Worm (Caenorhabditis elegans): Measurements from ENCODE around the gene srsx-24.

ce11 chrV:7361673-7362072 is 17.6 kb downstream of the srsx-24 start, which contains the start of gene cyp-35A1:
- TF ChIP-seq unc-62 (GFP tag; optimal IDR thresholded peaks at IDR 0.05): no peak
- TF ChIP-seq lin-32 (GFP tag; optimal IDR thresholded peaks at IDR 0.05): no peak
- no peak for TF ChIP-seq lsy-2 (tag; optimal IDR thresholded peaks at IDR 0.05)
- TF ChIP-seq unc-39 (tag; optimal IDR thresholded peaks at IDR 0.05): no peak
- no peak for TF ChIP-seq nhr-12 (tag; optimal IDR thresholded peaks at IDR 0.05)
- no peak for TF ChIP-seq flh-1 (GFP tag; optimal IDR thresholded peaks at IDR 0.05)
- TF ChIP-seq pha-4 (tag; optimal IDR thresholded peaks at IDR 0.05): no peak
- no peak for TF ChIP-seq ces-1 (GFP tag; optimal IDR thresholded peaks at IDR 0.05)
- no peak for TF ChIP-seq nhr-28 (tag; optimal IDR thresholded peaks at IDR 0.05)
